Fruit fly (Drosophila melanogaster) S2 (cell line): ENCODE data around the gene Tcs3.

Experiments
- CG8478 ChIP-seq: fragments of >200 bp; optimal IDR thresholded peaks from 2 replicates; lab custom pipeline; 2018
- CTCF ChIP-seq, 2 experiments: fragments of >200 bp; optimal IDR thresholded peaks; 2 replicates each; lab custom pipeline; 2018

Gene Tcs3

dm6 chr3L:16357860-16358259 is 6.1 kb downstream of the Tcs3 start:
- TF ChIP-seq CTCF (optimal IDR thresholded peaks at IDR 0.05; lab: Kevin White, UChicago) (no peak), CG8478 (lab: Kevin White, UChicago) (no peak)

dm6 chr3L:16359219-16359748 is 7.5 kb downstream of the Tcs3 start, which contains the start of gene ringer:
ringer (minus strand) TSS chr3L:16359428.
- TF ChIP-seq CG8478 (lab: Kevin White, UChicago) (no peak), CTCF (optimal IDR thresholded peaks at IDR 0.05; lab: Kevin White, UChicago) (no peak)

dm6 chr3L:16359795-16360194 is 8.0 kb downstream of the Tcs3 start:
- TF ChIP-seq CTCF (optimal IDR thresholded peaks at IDR 0.05; lab: Kevin White, UChicago), result no peak
- TF ChIP-seq CG8478 (lab: Kevin White, UChicago), result no peak

dm6 chr3L:16361200-16361815 is 9.5 kb downstream of the Tcs3 start:
- TF ChIP-seq CTCF (optimal IDR thresholded peaks at IDR 0.05; lab: Kevin White, UChicago) (no peak), CG8478 (lab: Kevin White, UChicago) (no peak)

- no peak for TF ChIP-seq CTCF (optimal IDR thresholded peaks at IDR 0.05; lab: Kevin White, UChicago)
- TF ChIP-seq CG8478 (lab: Kevin White, UChicago), result no peak
These were observed 10.4 kb downstream of the Tcs3 start, which contains the start of gene Cpr72Ea for dm6 chr3L:16362119-16362653. Cpr72Ea (plus strand) TSS chr3L:16362603.

- TF ChIP-seq CTCF (optimal IDR thresholded peaks at IDR 0.05; lab: Kevin White, UChicago) (no peak), CG8478 (lab: Kevin White, UChicago) (no peak)
These were observed 12.4 kb downstream of the Tcs3 start for dm6 chr3L:16364182-16364581.

- TF ChIP-seq CG8478 (lab: Kevin White, UChicago) (no peak), CTCF (optimal IDR thresholded peaks at IDR 0.05; lab: Kevin White, UChicago) (no peak)
These were observed 12.8 kb downstream of the Tcs3 start, which contains the start of gene Cpr72Eb for dm6 chr3L:16364599-16364998. Cpr72Eb (plus strand) TSS chr3L:16364899.

- TF ChIP-seq CG8478 (lab: Kevin White, UChicago) (no peak), CTCF (optimal IDR thresholded peaks at IDR 0.05; lab: Kevin White, UChicago) (no peak)
These were observed 15.4 kb downstream of the Tcs3 start, which contains the start of gene Cpr72Ec for dm6 chr3L:16367240-16367639. Cpr72Ec (minus strand) TSS chr3L:16367340.

dm6 chr3L:16368199-16368598 is 16.4 kb downstream of the Tcs3 start, which contains the start of gene CG4842:
CG4842 (plus strand) TSS chr3L:16368389.
- TF ChIP-seq CTCF (optimal IDR thresholded peaks at IDR 0.05; lab: Kevin White, UChicago), result no peak
- TF ChIP-seq CG8478 (lab: Kevin White, UChicago), result no peak

- TF ChIP-seq CTCF (optimal IDR thresholded peaks at IDR 0.05; lab: Kevin White, UChicago) (no peak), CG8478 (lab: Kevin White, UChicago) (no peak)
These were observed 17.7 kb downstream of the Tcs3 start, which contains the start of gene CG18814 for dm6 chr3L:16369526-16369925. CG18814 (plus strand) TSS chr3L:16369826.

dm6 chr3L:16377768-16378764 is 26.3 kb downstream of the Tcs3 start, which contains the start of gene roq:
roq (minus strand) TSS chr3L:16378566.
- TF ChIP-seq CTCF (optimal IDR thresholded peaks at IDR 0.05; lab: Kevin White, UChicago) (peak; percentile 15 to 44), CG8478 (lab: Kevin White, UChicago) (no peak)

- TF ChIP-seq CTCF (optimal IDR thresholded peaks at IDR 0.05; lab: Kevin White, UChicago) (no peak), CG8478 (lab: Kevin White, UChicago) (no peak)
These were observed 29.0 kb downstream of the Tcs3 start for dm6 chr3L:16380770-16381169.

- TF ChIP-seq CG8478 (lab: Kevin White, UChicago), result no peak
- peak in 1 of 2 experiments; percentile 33 for TF ChIP-seq CTCF (optimal IDR thresholded peaks at IDR 0.05; lab: Kevin White, UChicago)
These were observed 29.5 kb downstream of the Tcs3 start, which contains the start of gene Agpat4 for dm6 chr3L:16381184-16381797. Agpat4 (minus strand) TSS chr3L:16381570.

- TF ChIP-seq CTCF (optimal IDR thresholded peaks at IDR 0.05; lab: Kevin White, UChicago) (no peak), CG8478 (lab: Kevin White, UChicago) (no peak)
These were observed 31.3 kb downstream of the Tcs3 start for dm6 chr3L:16383056-16383455.
